Worm (Caenorhabditis elegans) whole organism, late embryonic: ENCODE results near the gene inx-3.

Experiments
- K02D7.2 ChIP-seq: sonication (generic microtip); optimal IDR thresholded peaks from 2 replicates; lab custom pipeline; 2017; ENCODE audit warnings: mild to moderate bottlenecking, missing genetic modification characterization, missing compliant biosample characterization
- ceh-45 ChIP-seq: fragments of 200-800 bp; sonication (Bioruptor generic); IDR thresholded peaks from 2 replicates; pipeline ENCODE4 v1.3.6; 2022; ENCODE audit warnings: missing genetic modification reagents, missing genetic modification characterization, missing compliant biosample characterization
- dve-1 ChIP-seq: sonication (generic microtip); optimal IDR thresholded peaks from 2 replicates; lab custom pipeline; 2017; ENCODE audit warnings: antibody characterized with exemption, mild to moderate bottlenecking, missing genetic modification characterization, missing compliant biosample characterization
- elt-2 ChIP-seq: sonication (generic microtip); optimal IDR thresholded peaks from 2 replicates; lab custom pipeline; 2016; ENCODE audit warnings: missing genetic modification reagents, missing genetic modification characterization, missing compliant biosample characterization
- eyg-1 ChIP-seq: sonication (generic microtip); optimal IDR thresholded peaks from 2 replicates; lab custom pipeline; 2016; ENCODE audit warnings: missing genotype, missing genetic modification characterization, missing compliant biosample characterization
- fkh-10 ChIP-seq: fragments of 150-350 bp; optimal IDR thresholded peaks from 2 replicates; lab custom pipeline; 2014; ENCODE audit warnings: missing biosample characterization, missing genetic modification reagents, missing genetic modification characterization
- hlh-6 ChIP-seq: sonication (generic microtip); optimal IDR thresholded peaks from 2 replicates; lab custom pipeline; 2016; ENCODE audit warnings: missing genotype, missing genetic modification characterization, missing compliant biosample characterization
- rnt-1 ChIP-seq: sonication (generic microtip); optimal IDR thresholded peaks from 2 replicates; lab custom pipeline; 2016; ENCODE audit warnings: missing genetic modification characterization, missing compliant biosample characterization
- sox-2 ChIP-seq: fragments of 200-800 bp; sonication (Bioruptor generic); IDR thresholded peaks from 2 replicates; pipeline ENCODE4 v1.3.6; 2022; ENCODE audit warnings: missing genetic modification reagents, missing genetic modification characterization, missing compliant biosample characterization
- tbx-2 ChIP-seq: sonication (generic microtip); optimal IDR thresholded peaks from 2 replicates; lab custom pipeline; 2016; ENCODE audit warnings: missing genetic modification characterization, missing compliant biosample characterization
- unc-3 ChIP-seq, 2 experiments: fragments of 200-800 bp in 1 of 2; sonication (Bioruptor generic) in 1 of 2; sonication (generic microtip) in 1 of 2; conservative IDR thresholded peaks in 1 of 2; optimal IDR thresholded peaks in 1 of 2; 2 replicates each; pipeline versions ENCODE4 v1.3.6 to Lab custom; 2016 to 2022; ENCODE audit warnings: missing compliant biosample characterization in 2 of 2, missing genetic modification characterization in 2 of 2, missing genetic modification reagents in 1 of 2
- unc-55 ChIP-seq: sonication (generic microtip); optimal IDR thresholded peaks from 2 replicates; lab custom pipeline; 2017; ENCODE audit warnings: missing biosample characterization, missing genetic modification reagents, missing genetic modification characterization
- ztf-16 ChIP-seq: sonication (generic microtip); optimal IDR thresholded peaks from 2 replicates; lab custom pipeline; 2017; ENCODE audit warnings: missing genetic modification characterization, missing compliant biosample characterization

DNA sequence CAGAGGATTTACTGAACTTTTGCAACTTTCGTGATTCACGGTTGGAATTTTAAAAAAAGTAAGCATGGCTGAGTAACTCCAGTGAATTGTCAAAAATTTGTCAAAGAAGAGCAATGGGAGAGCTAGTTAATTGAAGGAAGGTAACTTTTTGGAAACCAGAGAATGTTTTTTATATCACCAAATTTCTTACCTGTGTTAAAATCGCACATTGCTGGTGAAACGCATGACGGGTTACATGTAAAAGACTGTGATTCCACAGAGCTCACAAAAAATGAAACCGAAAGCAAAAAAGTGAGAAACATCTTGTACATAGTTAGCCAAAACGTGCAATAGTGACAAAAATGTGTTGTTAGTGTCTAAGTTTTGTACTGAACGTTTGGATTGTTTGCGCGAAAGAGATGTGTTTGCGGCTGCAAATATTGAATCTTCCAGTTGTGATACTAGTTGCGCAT is 3.2 kb downstream of the inx-3 start, which contains the start of gene F22F4.9:
- TF ChIP-seq tbx-2 (tag; lab: Kevin White, UChicago) (no peak), elt-2 (tag; lab: Kevin White, UChicago) (no peak), fkh-10 (GFP tag; lab: Kevin White, UChicago) (no peak), K02D7.2 (no peak), dve-1 (no peak), ceh-45 (GFP tag; lab: Robert Waterston, UW) (no peak), hlh-6 (tag; lab: Kevin White, UChicago) (no peak), unc-55 (no peak), unc-3 (GFP tag; conservative IDR thresholded peaks at IDR 0.05; lab: Robert Waterston, UW) (no peak), unc-3 (tag; optimal IDR thresholded peaks at IDR 0.05; lab: Kevin White, UChicago) (no peak), sox-2 (GFP tag; lab: Robert Waterston, UW) (no peak), ztf-16 (no peak), rnt-1 (tag; lab: Kevin White, UChicago) (no peak), eyg-1 (tag; lab: Kevin White, UChicago) (no peak)
